Worm (Caenorhabditis elegans): ENCODE measurements around the gene W06D12.6.

Gene W06D12.6

DNA sequence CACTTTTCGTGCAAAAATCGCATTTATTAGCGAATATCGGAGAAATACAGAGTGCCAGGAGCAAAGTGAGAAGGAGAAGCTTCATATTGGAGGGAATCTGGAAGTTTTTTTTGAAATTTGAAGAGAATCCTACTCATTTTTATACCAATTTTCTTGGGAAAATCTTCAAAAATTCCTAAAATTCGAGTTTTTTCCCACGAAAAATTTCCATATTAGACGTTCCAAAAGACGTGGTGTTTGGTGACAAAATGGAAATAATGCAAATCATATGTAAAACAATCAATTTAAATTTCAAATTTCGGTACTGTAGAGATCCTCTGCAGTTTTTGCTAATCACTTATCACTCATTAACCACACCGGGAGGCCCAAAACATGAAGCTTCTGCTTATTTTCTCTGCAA, 21.1 kb upstream of the W06D12.6 start, which contains the start of the genes F59A1.16 and F59A1.6:
F59A1.16 (minus strand) TSS at position 101 of the 400 bp plus-strand sequence.
F59A1.6 (plus strand) TSS at position 285 of the 400 bp plus-strand sequence.
- TF ChIP-seq jun-1 (tag; optimal IDR thresholded peaks at IDR 0.05) (no peak), efl-3 (GFP tag; optimal IDR thresholded peaks at IDR 0.05) (no peak), vab-15 (tag; optimal IDR thresholded peaks at IDR 0.05) (no peak), snpc-4 (tag; optimal IDR thresholded peaks at IDR 0.05) (no peak), egl-27 (tag; optimal IDR thresholded peaks at IDR 0.05) (no peak), C04F5.9 (tag; optimal IDR thresholded peaks at IDR 0.05) (no peak), unc-62 (GFP tag; optimal IDR thresholded peaks at IDR 0.05) (no peak), ceh-88 (GFP tag; IDR thresholded peaks at IDR 0.05) (no peak), egl-13 (tag; optimal IDR thresholded peaks at IDR 0.05) (no peak), nhr-71 (tag; optimal IDR thresholded peaks at IDR 0.05) (no peak), nhr-77 (tag; optimal IDR thresholded peaks at IDR 0.05) (no peak), ceh-8 (GFP tag; optimal IDR thresholded peaks at IDR 0.05) (no peak), unc-130 (tag; optimal IDR thresholded peaks at IDR 0.05) (no peak), fkh-10 (GFP tag; optimal IDR thresholded peaks at IDR 0.05) (no peak), aly-2 (tag; optimal IDR thresholded peaks at IDR 0.05) (no peak), F16B12.6 (tag; optimal IDR thresholded peaks at IDR 0.05) (no peak), elt-3 (tag; optimal IDR thresholded peaks at IDR 0.05) (no peak), ceh-82 (tag; optimal IDR thresholded peaks at IDR 0.05) (no peak)

- TF ChIP-seq ces-1 (GFP tag; optimal IDR thresholded peaks at IDR 0.05) = no peak
- TF ChIP-seq nhr-19 (GFP tag; conservative IDR thresholded peaks at IDR 0.05) = no peak
- no peak for TF ChIP-seq nhr-11 (tag; optimal IDR thresholded peaks at IDR 0.05)
- TF ChIP-seq fkh-4 (tag; optimal IDR thresholded peaks at IDR 0.05; ENCODE audit: borderline replicate concordance) = no peak
- TF ChIP-seq efl-3 (GFP tag; optimal IDR thresholded peaks at IDR 0.05) = no peak
- no peak for TF ChIP-seq nhr-76 (tag; optimal IDR thresholded peaks at IDR 0.05)
- no peak for TF ChIP-seq nhr-237 (tag; optimal IDR thresholded peaks at IDR 0.05)
- no peak for TF ChIP-seq xbp-1 (tag; optimal IDR thresholded peaks at IDR 0.05)
- TF ChIP-seq jun-1 (tag; optimal IDR thresholded peaks at IDR 0.05) = no peak
- no peak for TF ChIP-seq lin-13 (GFP tag; optimal IDR thresholded peaks at IDR 0.05)
- TF ChIP-seq Y116A8C.19 (tag; optimal IDR thresholded peaks at IDR 0.05; ENCODE audit: borderline replicate concordance) = no peak
- TF ChIP-seq nhr-71 (tag; optimal IDR thresholded peaks at IDR 0.05) = no peak
- TF ChIP-seq lin-15B (tag; optimal IDR thresholded peaks at IDR 0.05) = no peak
Measured at ce11 chrV:17686852-17687251, 19.1 kb upstream of the W06D12.6 start, which contains the start of gene F59A1.18. F59A1.18 (minus strand) TSS chrV:17686952.

DNA sequence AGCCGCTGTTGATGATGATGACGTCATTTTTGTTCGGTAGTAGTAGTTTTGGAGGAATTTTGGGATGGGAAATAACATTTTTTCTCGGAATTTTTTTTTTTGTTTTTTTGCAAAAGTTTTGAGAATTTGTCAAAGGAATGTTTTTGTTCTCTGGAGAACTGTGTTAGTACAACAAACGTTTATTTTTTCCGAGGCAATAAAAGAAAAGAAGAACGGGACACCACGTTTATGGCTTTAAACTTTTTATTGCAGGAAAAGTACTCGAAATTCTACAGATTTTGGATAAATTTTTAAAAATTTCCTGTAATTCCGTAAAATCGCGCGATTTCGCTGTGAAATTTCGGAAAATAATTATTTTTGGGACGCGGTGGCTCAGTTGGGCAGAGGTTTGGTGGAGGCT, 15.0 kb upstream of the W06D12.6 start, which contains the start of gene F59A1.13:
F59A1.13 (minus strand) TSS at position 101 of the 400 bp plus-strand sequence.
- TF ChIP-seq isw-1 (GFP tag; IDR thresholded peaks at IDR 0.05) (no peak), ceh-88 (GFP tag; IDR thresholded peaks at IDR 0.05) (no peak), nhr-19 (GFP tag; conservative IDR thresholded peaks at IDR 0.05) (no peak), fkh-8 (tag; optimal IDR thresholded peaks at IDR 0.05) (no peak), F16B12.6 (tag; optimal IDR thresholded peaks at IDR 0.05) (no peak), ceh-63 (GFP tag; optimal IDR thresholded peaks at IDR 0.05) (no peak), nhr-77 (tag; optimal IDR thresholded peaks at IDR 0.05) (no peak), hlh-17 (GFP tag; optimal IDR thresholded peaks at IDR 0.05; ENCODE audit: borderline replicate concordance) (no peak), alr-1 (tag; optimal IDR thresholded peaks at IDR 0.05; ENCODE audit: borderline replicate concordance) (no peak)

DNA sequence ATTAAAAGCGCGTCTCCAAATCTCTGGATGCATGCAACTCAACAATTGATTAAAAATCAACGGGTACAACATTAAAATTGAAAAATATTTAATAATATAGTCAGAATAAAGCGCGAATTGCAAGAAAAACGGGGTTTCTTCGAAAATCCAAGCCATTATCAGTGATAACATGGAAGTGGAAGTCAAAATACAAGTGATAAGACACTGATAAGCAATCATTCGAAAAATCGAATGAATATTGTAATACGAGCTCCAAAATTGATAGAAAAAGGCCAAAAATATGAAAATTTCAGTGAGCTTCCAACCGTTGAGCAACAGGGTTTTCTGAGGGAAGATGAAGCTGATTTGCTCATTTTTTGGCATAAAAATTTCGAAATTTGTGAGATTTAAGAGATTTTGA, 11.7 kb upstream of the W06D12.6 start:
- TF ChIP-seq pqm-1 (tag; optimal IDR thresholded peaks at IDR 0.05) = peak; percentile 33
- no peak for TF ChIP-seq nhr-77 (tag; optimal IDR thresholded peaks at IDR 0.05)
- TF ChIP-seq lin-39 (tag; optimal IDR thresholded peaks at IDR 0.05) = no peak
- no peak for TF ChIP-seq ceh-63 (GFP tag; optimal IDR thresholded peaks at IDR 0.05)
- no peak for TF ChIP-seq aha-1 (tag; optimal IDR thresholded peaks at IDR 0.05)
- no peak for TF ChIP-seq hpl-2 (GFP tag; optimal IDR thresholded peaks at IDR 0.05)
- TF ChIP-seq elt-2 (tag; optimal IDR thresholded peaks at IDR 0.05) = peak; percentile 50
